Worm (Caenorhabditis elegans) whole organism, young adult: ENCODE results near the gene Y54G2A.15.

Experiments used
- B0035.1 ChIP-seq: sonication (generic microtip); optimal IDR thresholded peaks from 2 replicates; lab custom pipeline; 2016; ENCODE audit warnings: missing genetic modification characterization, mild to moderate bottlenecking, missing compliant biosample characterization, missing genotype, missing genetic modification reagents
- B0261.1 ChIP-seq: sonication (generic microtip); optimal IDR thresholded peaks from 2 replicates; lab custom pipeline; 2016; ENCODE audit warnings: mild to moderate bottlenecking, missing genetic modification characterization, moderate library complexity, missing compliant biosample characterization
- B0336.3 ChIP-seq: fragments of 200-800 bp; sonication (Bioruptor generic); IDR thresholded peaks from 2 replicates; pipeline ENCODE4 v1.3.6; 2022; ENCODE audit warnings: missing genetic modification characterization, missing compliant biosample characterization
- D2030.7 ChIP-seq: fragments of 200-800 bp; sonication (Bioruptor generic); IDR thresholded peaks from 2 replicates; pipeline ENCODE4 v1.3.6; 2022; ENCODE audit warnings: missing genetic modification reagents, missing genetic modification characterization, missing compliant biosample characterization
- F10E7.11 ChIP-seq: sonication (generic microtip); optimal IDR thresholded peaks from 2 replicates; lab custom pipeline; 2017; ENCODE audit warnings: mild to moderate bottlenecking, missing genetic modification characterization, moderate library complexity, missing compliant biosample characterization
- F39B2.1 ChIP-seq: fragments of 200-800 bp; sonication (Bioruptor generic); IDR thresholded peaks from 2 replicates; pipeline ENCODE4 v1.3.6; 2022; ENCODE audit warnings: missing genetic modification reagents, missing genetic modification characterization, missing compliant biosample characterization
- K12H6.12 ChIP-seq: fragments of 200-800 bp; sonication (Bioruptor generic); optimal IDR thresholded peaks from 2 replicates; lab custom pipeline; 2018; ENCODE audit warnings: mild to moderate bottlenecking, missing genetic modification characterization, missing compliant biosample characterization
- T26A5.8 ChIP-seq: sonication (generic microtip); optimal IDR thresholded peaks from 2 replicates; lab custom pipeline; 2016; ENCODE audit warnings: missing genetic modification characterization, missing compliant biosample characterization
- Y53F4B.3 ChIP-seq: fragments of 200-800 bp; sonication (Bioruptor generic); IDR thresholded peaks from 2 replicates; pipeline ENCODE4 v1.3.6; 2022; ENCODE audit warnings: missing genetic modification reagents, missing genetic modification characterization, missing compliant biosample characterization
- Y79H2A.3 ChIP-seq: fragments of 200-800 bp; sonication (Bioruptor generic); conservative IDR thresholded peaks from 2 replicates; pipeline ENCODE4 v1.3.6; 2022; ENCODE audit warnings: missing genetic modification reagents, missing genetic modification characterization, missing compliant biosample characterization
- aptf-2 ChIP-seq: fragments of 200-800 bp; sonication (Bioruptor generic); conservative IDR thresholded peaks from 2 replicates; pipeline ENCODE4 v1.3.6; 2022; ENCODE audit warnings: missing genetic modification reagents, missing genetic modification characterization, missing compliant biosample characterization
- atf-7 ChIP-seq: sonication (generic microtip); optimal IDR thresholded peaks from 2 replicates; lab custom pipeline; 2017; ENCODE audit warnings: mild to moderate bottlenecking, missing genetic modification characterization, missing compliant biosample characterization
- athp-1 ChIP-seq: sonication (generic microtip); optimal IDR thresholded peaks from 2 replicates; lab custom pipeline; 2017; ENCODE audit warnings: mild to moderate bottlenecking, missing genetic modification characterization, missing compliant biosample characterization
- attf-5 ChIP-seq: fragments of 200-800 bp; sonication (Bioruptor generic); optimal IDR thresholded peaks from 2 replicates; lab custom pipeline; 2018; ENCODE audit warnings: mild to moderate bottlenecking, missing genetic modification characterization, missing compliant biosample characterization
- bed-1 ChIP-seq: fragments of 200-800 bp; sonication (Bioruptor generic); IDR thresholded peaks from 2 replicates; pipeline ENCODE4 v1.3.6; 2022; ENCODE audit warnings: missing genetic modification reagents, missing genetic modification characterization, missing compliant biosample characterization
- ceh-58 ChIP-seq: fragments of 200-800 bp; sonication (Bioruptor generic); IDR thresholded peaks from 2 replicates; pipeline ENCODE4 v1.3.6; 2022; ENCODE audit warnings: missing genetic modification characterization, missing compliant biosample characterization
- chd-7 ChIP-seq: sonication (generic microtip); optimal IDR thresholded peaks from 2 replicates; lab custom pipeline; 2016; ENCODE audit warnings: mild to moderate bottlenecking, missing genetic modification characterization, moderate library complexity, missing compliant biosample characterization
- egrh-3 ChIP-seq: fragments of 200-800 bp; sonication (Bioruptor generic); IDR thresholded peaks from 2 replicates; pipeline ENCODE4 v1.3.6; 2022; ENCODE audit warnings: missing genetic modification reagents, missing genetic modification characterization, missing compliant biosample characterization
- ets-4 ChIP-seq: fragments of 200-800 bp; sonication (Bioruptor generic); optimal IDR thresholded peaks from 2 replicates; lab custom pipeline; 2018; ENCODE audit warnings: mild to moderate bottlenecking, missing genetic modification characterization, missing compliant biosample characterization
- hlh-12 ChIP-seq: sonication (generic microtip); optimal IDR thresholded peaks from 2 replicates; lab custom pipeline; 2016; ENCODE audit warnings: missing genetic modification characterization, missing compliant biosample characterization
- hmg-20 ChIP-seq: fragments of 200-800 bp; sonication (Bioruptor generic); IDR thresholded peaks from 2 replicates; pipeline ENCODE4 v1.3.6; 2022; ENCODE audit warnings: missing genetic modification reagents, missing genetic modification characterization, missing compliant biosample characterization
- hsf-1 ChIP-seq: fragments of 200-800 bp; sonication (Bioruptor generic); IDR thresholded peaks from 2 replicates; pipeline ENCODE4 v1.3.6; 2022; ENCODE audit warnings: missing genetic modification reagents, missing genetic modification characterization, missing compliant biosample characterization
- lin-26 ChIP-seq: fragments of 200-800 bp; sonication (Bioruptor generic); IDR thresholded peaks from 2 replicates; pipeline ENCODE4 v1.3.6; 2022; ENCODE audit warnings: missing genetic modification reagents, missing genetic modification characterization, missing compliant biosample characterization
- lin-40 ChIP-seq: sonication (generic microtip); optimal IDR thresholded peaks from 2 replicates; lab custom pipeline; 2016; ENCODE audit warnings: missing genetic modification characterization, mild to moderate bottlenecking, missing compliant biosample characterization, missing genotype, missing genetic modification reagents
- mel-28 ChIP-seq: sonication (generic microtip); optimal IDR thresholded peaks from 2 replicates; lab custom pipeline; 2016; ENCODE audit warnings: borderline replicate concordance, mild to moderate bottlenecking, missing genetic modification characterization, missing compliant biosample characterization
- mxl-1 ChIP-seq: sonication (generic microtip); optimal IDR thresholded peaks from 2 replicates; lab custom pipeline; 2016; ENCODE audit warnings: missing genetic modification characterization, missing compliant biosample characterization
- nfya-1 ChIP-seq: sonication (generic microtip); optimal IDR thresholded peaks from 2 replicates; lab custom pipeline; 2017; ENCODE audit warnings: antibody characterized with exemption, missing compliant biosample characterization, missing genetic modification characterization, borderline replicate concordance; ENCODE audit not compliant: insufficient read depth
- nfya-2 ChIP-seq: fragments of 200-800 bp; sonication (Bioruptor generic); IDR thresholded peaks from 2 replicates; pipeline ENCODE4 v1.3.6; 2022; ENCODE audit warnings: missing genetic modification reagents, missing genetic modification characterization, missing compliant biosample characterization
- nhr-120 ChIP-seq: fragments of 200-800 bp; sonication (Bioruptor generic); IDR thresholded peaks from 2 replicates; pipeline ENCODE4 v1.3.6; 2022; ENCODE audit warnings: missing genetic modification characterization, missing compliant biosample characterization
- nhr-80 ChIP-seq: sonication (generic microtip); optimal IDR thresholded peaks from 2 replicates; lab custom pipeline; 2016; ENCODE audit warnings: missing genetic modification characterization, missing compliant biosample characterization
- nhr-90 ChIP-seq: sonication (generic microtip); optimal IDR thresholded peaks from 2 replicates; lab custom pipeline; 2016; ENCODE audit warnings: missing genotype, mild to moderate bottlenecking, missing genetic modification characterization, missing compliant biosample characterization
- sdz-38 ChIP-seq: sonication (generic microtip); optimal IDR thresholded peaks from 2 replicates; lab custom pipeline; 2016; ENCODE audit warnings: missing genotype, missing genetic modification characterization, missing compliant biosample characterization
- snpc-1.1 ChIP-seq: sonication (generic microtip); optimal IDR thresholded peaks from 2 replicates; lab custom pipeline; 2017; ENCODE audit warnings: missing genetic modification characterization, mild to moderate bottlenecking, missing compliant biosample characterization, antibody characterized with exemption, moderate library complexity, missing genotype, missing genetic modification reagents; ENCODE audit not compliant: insufficient read depth
- snpc-1.3 ChIP-seq: sonication (generic microtip); optimal IDR thresholded peaks from 2 replicates; lab custom pipeline; 2017; ENCODE audit warnings: missing genetic modification characterization, mild to moderate bottlenecking, missing compliant biosample characterization, antibody characterized with exemption, moderate library complexity, missing genotype, missing genetic modification reagents; ENCODE audit not compliant: insufficient read depth
- tbp1 ChIP-seq: fragments of 200-800 bp; sonication (Bioruptor generic); optimal IDR thresholded peaks from 2 replicates; lab custom pipeline; 2018; ENCODE audit warnings: mild to moderate bottlenecking, missing genetic modification characterization, missing compliant biosample characterization
- tbx-9 ChIP-seq: sonication (generic microtip); optimal IDR thresholded peaks from 2 replicates; lab custom pipeline; 2016; ENCODE audit warnings: borderline replicate concordance, missing genetic modification characterization, inconsistent platforms, missing compliant biosample characterization
- tlf-1 ChIP-seq: fragments of 200-800 bp; sonication (Bioruptor generic); optimal IDR thresholded peaks from 2 replicates; lab custom pipeline; 2018; ENCODE audit warnings: mild to moderate bottlenecking, missing genetic modification characterization, missing compliant biosample characterization
- zfh-2 ChIP-seq: fragments of 200-800 bp; sonication (Bioruptor generic); conservative IDR thresholded peaks from 2 replicates; pipeline ENCODE4 v1.3.6; 2022; ENCODE audit warnings: missing genetic modification reagents, missing genetic modification characterization, missing compliant biosample characterization
- ztf-18 ChIP-seq: sonication (generic microtip); optimal IDR thresholded peaks from 2 replicates; lab custom pipeline; 2016; ENCODE audit warnings: missing genotype, mild to moderate bottlenecking, missing genetic modification characterization, missing compliant biosample characterization
- ztf-25 ChIP-seq: fragments of 200-800 bp; sonication (Bioruptor generic); IDR thresholded peaks from 2 replicates; pipeline ENCODE4 v1.3.6; 2022; ENCODE audit warnings: missing genetic modification reagents, missing genetic modification characterization, missing compliant biosample characterization
- ztf-26 ChIP-seq: sonication (generic microtip); optimal IDR thresholded peaks from 2 replicates; lab custom pipeline; 2017; ENCODE audit warnings: missing genetic modification characterization, missing compliant biosample characterization
- ztf-3 ChIP-seq: fragments of 200-800 bp; sonication (Bioruptor generic); optimal IDR thresholded peaks from 2 replicates; lab custom pipeline; 2018; ENCODE audit warnings: mild to moderate bottlenecking, missing genetic modification characterization, missing compliant biosample characterization

The Y54G2A.15 gene

ce11 chrIV:2885260-2885659, 41.5 kb upstream of the Y54G2A.15 start:
- TF ChIP-seq ztf-18 (tag; lab: Kevin White, UChicago) (no peak), K12H6.12 (tag; lab: Kevin White, UChicago) (no peak)
- TF ChIP-seq, all 124 proteins: peak for 0

DNA sequence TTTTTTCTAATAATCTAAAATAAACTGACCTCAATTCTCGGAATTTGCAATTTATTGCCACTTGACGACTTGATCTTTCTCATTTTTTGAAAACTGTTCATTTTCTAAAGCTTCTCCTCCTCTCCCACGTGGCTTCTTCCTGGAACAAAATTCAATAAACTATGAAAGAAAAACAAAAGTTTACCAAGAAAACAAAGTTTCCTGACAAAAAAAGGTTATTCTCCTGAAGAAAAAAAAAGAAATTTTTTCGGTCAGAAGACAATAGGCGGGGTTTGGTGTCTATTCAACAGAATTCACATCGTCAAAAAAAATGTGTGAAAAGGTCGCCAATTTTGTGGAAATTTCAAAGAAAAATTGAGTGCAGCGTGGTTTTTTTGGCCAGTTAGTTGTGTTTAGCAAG, 21.0 kb upstream of the Y54G2A.15 start, which contains the start of gene Y54G2A.16:
TSS of gene Y54G2A.16 (minus strand) at position 101 of the 400 bp plus-strand sequence.
- TF ChIP-seq snpc-1.3 (tag; lab: Kevin White, UChicago) (no peak), hsf-1 (GFP tag; lab: Robert Waterston, UW) (no peak), B0035.1 (tag; lab: Kevin White, UChicago) (no peak), lin-40 (no peak), nhr-120 (GFP tag; lab: Robert Waterston, UW) (no peak), F10E7.11 (tag; lab: Kevin White, UChicago) (no peak), ztf-25 (GFP tag; lab: Robert Waterston, UW) (no peak)

DNA sequence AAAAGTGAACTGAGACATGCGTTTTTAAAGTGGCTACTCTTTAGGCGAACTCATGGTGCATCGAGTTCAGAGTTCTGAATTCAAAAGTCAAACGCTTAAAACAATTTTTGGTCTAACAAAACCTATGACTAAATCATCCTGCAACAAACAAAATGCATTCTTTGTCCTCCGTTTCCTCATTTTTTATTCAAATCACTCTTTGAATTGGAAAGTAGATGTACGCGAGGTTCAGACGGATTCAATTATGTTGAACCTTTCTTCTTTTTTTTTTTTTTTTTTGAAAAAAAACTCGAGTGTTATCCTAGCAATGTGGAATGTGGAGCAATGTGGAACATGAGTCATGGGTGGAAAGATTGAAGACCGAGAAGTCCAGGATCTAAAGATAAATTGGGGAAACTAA, 15.0 kb upstream of the Y54G2A.15 start:
- TF ChIP-seq ceh-58 (GFP tag; lab: Robert Waterston, UW) (no peak), sdz-38 (tag; lab: Kevin White, UChicago) (no peak), nhr-90 (tag; lab: Kevin White, UChicago) (no peak), mxl-1 (tag; lab: Kevin White, UChicago) (no peak), tbp1 (GFP tag; lab: Kevin White, UChicago) (no peak), hlh-12 (no peak), tbx-9 (no peak), ztf-18 (tag; lab: Kevin White, UChicago) (no peak), chd-7 (no peak), F39B2.1 (no peak), B0336.3 (GFP tag; lab: Robert Waterston, UW) (no peak), Y79H2A.3 (GFP tag; lab: Robert Waterston, UW) (no peak), snpc-1.1 (tag; lab: Kevin White, UChicago) (no peak), hmg-20 (GFP tag; lab: Robert Waterston, UW) (no peak), attf-5 (no peak), athp-1 (tag; lab: Kevin White, UChicago) (no peak), ets-4 (GFP tag; lab: Kevin White, UChicago) (no peak)

DNA sequence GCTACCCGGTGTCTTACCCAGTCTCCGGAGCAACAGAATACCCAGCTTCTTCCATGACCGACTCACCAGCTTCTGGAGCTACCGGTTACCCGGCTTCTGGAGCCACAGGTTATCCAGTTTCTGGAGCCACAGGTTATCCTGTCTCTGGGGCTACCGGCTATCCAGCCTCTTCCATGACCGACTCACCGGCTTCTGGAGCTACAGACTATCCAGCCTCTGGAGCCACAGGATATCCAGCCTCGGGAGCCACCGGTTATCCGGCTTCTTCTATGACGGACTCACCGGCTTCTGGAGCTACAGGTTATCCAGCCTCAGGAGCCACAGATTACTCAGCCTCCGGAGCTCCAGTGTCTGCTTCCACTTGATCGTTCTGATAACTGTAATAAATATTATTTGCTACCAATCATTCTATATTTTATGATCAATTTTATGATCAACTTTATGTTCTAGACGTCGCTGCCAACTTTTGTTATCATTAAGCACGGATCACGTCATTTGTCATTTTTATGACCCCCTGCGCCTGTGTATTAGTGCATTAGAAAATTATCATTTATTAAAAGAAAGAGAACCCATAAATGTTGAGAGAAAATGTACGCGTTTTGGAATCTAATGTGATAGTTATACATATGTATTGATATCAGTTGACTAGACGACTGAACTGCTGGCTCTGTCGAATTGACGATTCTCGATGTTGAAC, 11.4 kb upstream of the Y54G2A.15 start:
- TF ChIP-seq aptf-2 (GFP tag; lab: Robert Waterston, UW), result no peak
- no peak for TF ChIP-seq nfya-2 (GFP tag; lab: Robert Waterston, UW)
- TF ChIP-seq tbx-9, result no peak
- no peak for TF ChIP-seq nhr-120 (GFP tag; lab: Robert Waterston, UW)
- no peak for TF ChIP-seq nfya-1
- no peak for TF ChIP-seq K12H6.12 (tag; lab: Kevin White, UChicago)
- TF ChIP-seq atf-7 (tag; lab: Kevin White, UChicago), result peak; percentile 2
- no peak for TF ChIP-seq mel-28 (tag; lab: Kevin White, UChicago)
- peak; percentile 28; the same call in 1 of the 2 replicates for TF ChIP-seq egrh-3 (GFP tag; lab: Robert Waterston, UW)
- TF ChIP-seq ztf-3, result no peak
- no peak for TF ChIP-seq F39B2.1
- no peak for TF ChIP-seq F10E7.11 (tag; lab: Kevin White, UChicago)
- TF ChIP-seq zfh-2 (GFP tag; lab: Robert Waterston, UW), result peak; percentile 66
- TF ChIP-seq bed-1 (GFP tag; lab: Robert Waterston, UW), result no peak
- no peak for TF ChIP-seq snpc-1.1 (tag; lab: Kevin White, UChicago)
- TF ChIP-seq ztf-26, result no peak
- TF ChIP-seq ztf-18 (tag; lab: Kevin White, UChicago), result no peak
- no peak for TF ChIP-seq Y53F4B.3
- TF ChIP-seq T26A5.8 (tag; lab: Kevin White, UChicago), result no peak
- no peak for TF ChIP-seq tlf-1 (GFP tag; lab: Kevin White, UChicago)
- TF ChIP-seq D2030.7 (GFP tag; lab: Robert Waterston, UW), result no peak
- TF ChIP-seq ceh-58 (GFP tag; lab: Robert Waterston, UW), result no peak
- no peak for TF ChIP-seq lin-26 (GFP tag; lab: Robert Waterston, UW)
- TF ChIP-seq nhr-80 (tag; lab: Kevin White, UChicago), result peak; percentile 79
- no peak for TF ChIP-seq athp-1 (tag; lab: Kevin White, UChicago)
- no peak for TF ChIP-seq B0261.1
